Worm (Caenorhabditis elegans) whole organism, L3 larva: ENCODE data around the gene nhr-30.

Source experiments
- elt-1 ChIP-seq: fragments of 150-350 bp; optimal IDR thresholded peaks from 2 replicates; lab custom pipeline; 2014; ENCODE audit warnings: missing biosample characterization, missing genetic modification characterization
- eor-1 ChIP-seq, 2 experiments: fragments of 150-350 bp; optimal IDR thresholded peaks; 2 replicates each; lab custom pipeline; 2014 to 2018; ENCODE audit warnings: missing biosample characterization in 2 of 2, missing genetic modification characterization in 2 of 2
- fkh-2 ChIP-seq: fragments of 150-350 bp; optimal IDR thresholded peaks from 2 replicates; lab custom pipeline; 2014; ENCODE audit warnings: missing biosample characterization, missing genetic modification reagents, missing genetic modification characterization
- lin-15B ChIP-seq: fragments of 150-350 bp; optimal IDR thresholded peaks from 2 replicates; lab custom pipeline; 2014; ENCODE audit warnings: missing biosample characterization, missing genetic modification characterization
- lsy-12 ChIP-seq: sonication (generic microtip); optimal IDR thresholded peaks from 2 replicates; lab custom pipeline; 2016; ENCODE audit warnings: mild to moderate bottlenecking, missing genetic modification characterization, missing compliant biosample characterization
- nhr-237 ChIP-seq: fragments of 150-350 bp; optimal IDR thresholded peaks from 2 replicates; lab custom pipeline; 2014; ENCODE audit warnings: missing biosample characterization, missing genetic modification characterization
- nhr-28 ChIP-seq: fragments of 150-350 bp; optimal IDR thresholded peaks from 2 replicates; lab custom pipeline; 2014; ENCODE audit warnings: missing biosample characterization, missing genetic modification characterization
- nhr-76 ChIP-seq: fragments of 150-350 bp; sonication (generic microtip); optimal IDR thresholded peaks from 5 replicates; lab custom pipeline; 2014; ENCODE audit warnings: missing biosample characterization, missing genetic modification characterization
- pha-4 ChIP-seq: fragments of 150-350 bp; optimal IDR thresholded peaks from 2 replicates; lab custom pipeline; 2014; ENCODE audit warnings: missing biosample characterization, missing genetic modification reagents, missing genetic modification characterization
- skn-1 ChIP-seq: fragments of 150-350 bp; optimal IDR thresholded peaks from 2 replicates; lab custom pipeline; 2014; ENCODE audit warnings: missing biosample characterization, missing genetic modification characterization
- snpc-4 ChIP-seq: fragments of 150-350 bp; optimal IDR thresholded peaks from 2 replicates; lab custom pipeline; 2014; ENCODE audit warnings: missing biosample characterization, missing genetic modification characterization

DNA sequence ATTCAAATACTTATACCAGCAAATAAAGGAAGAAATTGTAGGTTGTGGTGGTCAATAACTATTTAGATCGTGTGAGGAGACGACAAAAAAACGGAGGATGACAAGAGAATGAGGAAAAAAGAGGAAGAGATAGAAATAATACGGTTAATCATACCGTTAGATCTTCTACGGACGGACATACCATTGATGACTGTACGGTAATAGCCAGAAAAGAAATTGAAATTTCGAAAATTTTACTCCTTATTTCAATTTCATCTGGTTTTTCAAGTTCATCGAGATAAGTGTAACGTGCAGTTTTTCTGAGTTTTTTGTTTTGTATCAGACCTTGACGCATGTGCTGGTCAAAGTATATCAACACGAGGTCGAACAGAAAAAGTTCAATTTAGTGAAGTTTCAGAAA lies 20.9 kb downstream of the nhr-30 start:
- TF ChIP-seq eor-1 (tag; optimal IDR thresholded peaks at IDR 0.05; lab: Kevin White, UChicago) (no peak), pha-4 (tag; lab: Kevin White, UChicago) (no peak), nhr-237 (no peak), snpc-4 (no peak), fkh-2 (tag; lab: Kevin White, UChicago) (no peak), nhr-76 (no peak), elt-1 (tag; lab: Kevin White, UChicago) (peak; percentile 87), lsy-12 (tag; lab: Kevin White, UChicago) (no peak), lin-15B (tag; lab: Kevin White, UChicago) (no peak), skn-1 (no peak), nhr-28 (tag; lab: Kevin White, UChicago) (no peak)
